Worm (Caenorhabditis elegans) whole organism, early embryonic: ENCODE measurements around the gene ivd-1.

Experiments used
- B0310.2 ChIP-seq: sonication (generic microtip); optimal IDR thresholded peaks from 2 replicates; lab custom pipeline; 2016; ENCODE audit warnings: mild to moderate bottlenecking, missing genetic modification characterization, missing compliant biosample characterization
- F13C5.2 ChIP-seq: sonication (generic microtip); optimal IDR thresholded peaks from 2 replicates; lab custom pipeline; 2017; ENCODE audit warnings: mild to moderate bottlenecking, missing genetic modification characterization, inconsistent platforms, missing compliant biosample characterization
- aly-1 ChIP-seq: sonication (generic microtip); optimal IDR thresholded peaks from 2 replicates; lab custom pipeline; 2016; ENCODE audit warnings: missing genetic modification characterization, missing compliant biosample characterization
- ama-1 ChIP-seq: fragments of 150-350 bp; optimal IDR thresholded peaks from 2 replicates; lab custom pipeline; 2014
- ceh-13 ChIP-seq: fragments of 200-800 bp; sonication (Bioruptor generic); optimal IDR thresholded peaks from 2 replicates; lab custom pipeline; 2018; ENCODE audit warnings: mild to moderate bottlenecking, missing genetic modification characterization, missing compliant biosample characterization
- ceh-36 ChIP-seq: sonication (generic microtip); optimal IDR thresholded peaks from 2 replicates; lab custom pipeline; 2016; ENCODE audit warnings: missing genetic modification characterization, inconsistent platforms, missing compliant biosample characterization
- ets-7 ChIP-seq: sonication (generic microtip); optimal IDR thresholded peaks from 2 replicates; lab custom pipeline; 2016; ENCODE audit warnings: missing genotype, missing genetic modification characterization, missing compliant biosample characterization
- flt-1 ChIP-seq: fragments of 200-800 bp; sonication (Bioruptor generic); IDR thresholded peaks from 2 replicates; pipeline ENCODE4 v1.3.6; 2022; ENCODE audit warnings: missing genetic modification characterization, missing compliant biosample characterization
- hmbx-1 ChIP-seq: sonication (generic microtip); optimal IDR thresholded peaks from 2 replicates; lab custom pipeline; 2016; ENCODE audit warnings: mild to moderate bottlenecking, missing genetic modification characterization, missing compliant biosample characterization
- hmg-4 ChIP-seq: fragments of 200-800 bp; sonication (Bioruptor generic); optimal IDR thresholded peaks from 2 replicates; lab custom pipeline; 2018; ENCODE audit warnings: mild to moderate bottlenecking, missing genetic modification characterization, missing compliant biosample characterization
- hnd-1 ChIP-seq: sonication (generic microtip); optimal IDR thresholded peaks from 2 replicates; lab custom pipeline; 2016; ENCODE audit warnings: missing genetic modification characterization, missing compliant biosample characterization
- pes-1 ChIP-seq: fragments of 200-800 bp; sonication (Bioruptor generic); IDR thresholded peaks from 2 replicates; pipeline ENCODE4 v1.3.6; 2022; ENCODE audit warnings: missing genetic modification reagents, missing genetic modification characterization, missing compliant biosample characterization
- scrt-1 ChIP-seq: fragments of 200-800 bp; sonication (Bioruptor generic); IDR thresholded peaks from 2 replicates; pipeline ENCODE4 v1.3.6; 2022; ENCODE audit warnings: missing genetic modification characterization, missing compliant biosample characterization
- sea-1 ChIP-seq: fragments of 200-800 bp; sonication (Bioruptor generic); conservative IDR thresholded peaks from 2 replicates; pipeline ENCODE4 v1.3.6; 2022; ENCODE audit warnings: missing genetic modification characterization, missing compliant biosample characterization
- tbx-11 ChIP-seq: fragments of 200-800 bp; sonication (Bioruptor generic); IDR thresholded peaks from 2 replicates; pipeline ENCODE4 v1.3.6; 2022; ENCODE audit warnings: missing genetic modification characterization, missing compliant biosample characterization
- tbx-37 ChIP-seq: fragments of 200-800 bp; sonication (Bioruptor generic); conservative IDR thresholded peaks from 2 replicates; pipeline ENCODE4 v1.3.6; 2022; ENCODE audit warnings: missing genetic modification reagents, missing genetic modification characterization, missing compliant biosample characterization
- tra-4 ChIP-seq: sonication (generic microtip); optimal IDR thresholded peaks from 2 replicates; lab custom pipeline; 2017; ENCODE audit warnings: missing genetic modification characterization, missing compliant biosample characterization

Gene ivd-1

ce11 chrIV:5110391-5110930 is 21.8 kb upstream of the ivd-1 start:
- TF ChIP-seq F13C5.2 (tag; lab: Kevin White, UChicago) (no peak), tbx-11 (GFP tag; lab: Robert Waterston, UW) (no peak), sea-1 (no peak), tbx-37 (GFP tag; lab: Robert Waterston, UW) (no peak), hnd-1 (tag; lab: Kevin White, UChicago) (no peak), hmg-4 (no peak), ceh-36 (tag; lab: Kevin White, UChicago) (no peak), B0310.2 (tag; lab: Kevin White, UChicago) (no peak), scrt-1 (no peak), ama-1 (no peak), flt-1 (GFP tag; lab: Robert Waterston, UW) (no peak), aly-1 (no peak), ceh-13 (GFP tag; lab: Kevin White, UChicago) (no peak), tra-4 (tag; lab: Kevin White, UChicago) (no peak), ets-7 (tag; lab: Kevin White, UChicago) (no peak), hmbx-1 (tag; lab: Kevin White, UChicago) (no peak), pes-1 (no peak)

DNA sequence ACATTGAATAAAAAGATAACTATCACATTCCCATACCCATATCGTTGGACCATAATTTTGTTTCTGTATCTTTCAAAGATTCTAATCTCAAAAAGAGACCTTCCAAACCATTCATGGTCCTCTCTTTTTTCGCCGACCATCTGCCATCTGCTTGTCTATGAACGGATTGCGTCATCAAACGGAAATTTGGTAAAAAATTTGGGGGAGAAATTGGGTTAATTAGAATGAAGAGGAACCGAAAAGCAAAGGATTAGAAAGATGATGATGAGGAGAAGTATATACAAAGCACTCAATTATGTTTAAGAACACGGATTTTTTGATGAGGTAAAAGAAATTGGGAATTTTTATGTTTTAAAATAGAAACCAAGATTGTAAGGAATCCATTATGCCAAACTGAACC is 21.3 kb upstream of the ivd-1 start:
- TF ChIP-seq ceh-13 (GFP tag; lab: Kevin White, UChicago) (no peak), tbx-37 (GFP tag; lab: Robert Waterston, UW) (no peak), ets-7 (tag; lab: Kevin White, UChicago) (no peak), sea-1 (no peak), ama-1 (no peak), hmg-4 (no peak)

DNA sequence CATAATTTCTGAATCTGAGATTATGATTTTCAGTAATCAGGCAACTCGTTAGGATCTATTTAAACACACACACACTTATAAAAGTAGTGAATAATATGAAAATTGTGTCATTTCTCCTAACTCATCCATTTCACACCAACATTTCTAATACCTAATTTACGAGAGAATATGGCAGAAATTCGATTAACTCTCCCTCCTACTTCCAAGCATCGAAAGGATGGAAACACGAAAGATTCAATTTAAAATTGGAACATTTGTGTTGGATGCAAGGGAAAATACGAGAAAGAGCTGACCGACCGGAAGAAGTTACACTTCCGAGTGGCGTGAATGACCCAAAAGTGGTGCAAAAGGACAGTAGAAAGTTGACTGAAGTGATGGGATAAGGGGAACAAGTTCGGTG is 20.3 kb upstream of the ivd-1 start:
- TF ChIP-seq tbx-37 (GFP tag; lab: Robert Waterston, UW) (no peak), ceh-36 (tag; lab: Kevin White, UChicago) (no peak)

- no peak for TF ChIP-seq tra-4 (tag; lab: Kevin White, UChicago)
- TF ChIP-seq hnd-1 (tag; lab: Kevin White, UChicago): no peak
- TF ChIP-seq B0310.2 (tag; lab: Kevin White, UChicago): no peak
- no peak for TF ChIP-seq hmbx-1 (tag; lab: Kevin White, UChicago)
- TF ChIP-seq flt-1 (GFP tag; lab: Robert Waterston, UW): no peak
These were observed 14.7 kb upstream of the ivd-1 start, which contains the start of gene C02B10.3 for ce11 chrIV:5103229-5103894. Gene C02B10.3 (minus strand): TSS chrIV:5103279.

ce11 chrIV:5101945-5102344 is 13.3 kb upstream of the ivd-1 start:
- no peak for TF ChIP-seq hmbx-1 (tag; lab: Kevin White, UChicago)
- no peak for TF ChIP-seq aly-1
- no peak for TF ChIP-seq ceh-13 (GFP tag; lab: Kevin White, UChicago)
- TF ChIP-seq hnd-1 (tag; lab: Kevin White, UChicago): no peak

DNA sequence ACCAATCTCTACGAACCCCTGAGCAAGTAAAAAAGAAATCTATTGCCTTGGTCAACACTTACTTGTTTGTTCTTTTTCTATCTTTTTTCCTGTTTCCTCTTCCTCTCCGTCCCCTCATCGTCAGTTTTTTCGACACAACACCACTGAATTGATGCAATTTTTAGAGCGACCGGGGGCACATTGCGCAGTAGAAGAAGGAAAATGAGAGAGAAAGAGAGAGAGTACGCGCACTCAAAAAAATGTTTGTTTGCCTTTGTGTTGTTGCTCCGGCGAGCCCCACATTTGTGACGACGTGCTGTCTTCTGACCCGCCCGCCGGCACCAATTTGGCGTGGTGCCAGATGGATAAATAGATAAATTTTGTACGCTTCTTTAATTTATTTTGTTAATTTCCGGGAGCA is 11.5 kb upstream of the ivd-1 start:
- TF ChIP-seq hmbx-1 (tag; lab: Kevin White, UChicago) (no peak), ets-7 (tag; lab: Kevin White, UChicago) (no peak)

DNA sequence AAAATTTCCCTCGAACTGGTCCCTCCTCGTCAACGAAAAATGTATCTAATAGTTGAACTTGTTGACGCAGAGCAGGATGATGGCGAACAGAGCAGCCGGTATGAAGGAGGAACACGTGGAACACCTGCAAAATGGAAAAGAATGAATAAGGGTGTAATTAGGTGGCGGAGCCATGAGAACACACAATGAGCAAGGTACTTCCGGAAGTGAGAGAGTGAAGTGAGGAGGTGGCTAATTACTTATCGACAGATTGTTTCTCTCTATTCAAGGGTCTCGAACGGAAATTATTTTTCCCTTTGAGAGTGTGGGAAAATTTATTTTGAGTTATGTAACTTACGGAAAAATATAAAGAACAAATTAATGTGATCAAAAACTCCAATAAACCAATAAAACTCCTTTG is 4.8 kb upstream of the ivd-1 start:
- TF ChIP-seq F13C5.2 (tag; lab: Kevin White, UChicago) (no peak), scrt-1 (no peak), ets-7 (tag; lab: Kevin White, UChicago) (no peak), ceh-36 (tag; lab: Kevin White, UChicago) (no peak), tra-4 (tag; lab: Kevin White, UChicago) (no peak), tbx-11 (GFP tag; lab: Robert Waterston, UW) (no peak), sea-1 (no peak), B0310.2 (tag; lab: Kevin White, UChicago) (no peak), hnd-1 (tag; lab: Kevin White, UChicago) (no peak), aly-1 (no peak), tbx-37 (GFP tag; lab: Robert Waterston, UW) (no peak), pes-1 (no peak), ceh-13 (GFP tag; lab: Kevin White, UChicago) (no peak), hmbx-1 (tag; lab: Kevin White, UChicago) (no peak), flt-1 (GFP tag; lab: Robert Waterston, UW) (no peak), hmg-4 (no peak), ama-1 (no peak)

- TF ChIP-seq tra-4 (tag; lab: Kevin White, UChicago): no peak
- TF ChIP-seq F13C5.2 (tag; lab: Kevin White, UChicago): peak; percentile 8
These were observed 2.5 kb upstream of the ivd-1 start, which contains the start of the genes snpn-1 and C02B10.4 for ce11 chrIV:5090993-5091793. Gene snpn-1 (minus strand): TSS chrIV:5091043. Gene C02B10.4 (plus strand): TSS chrIV:5091586.
